Fruit fly (Drosophila melanogaster) Kc167 (cell line): ENCODE data around the gene Imp.

ENCODE experiments used
- Myc ChIP-seq: fragments of >200 bp; optimal IDR thresholded peaks from 2 replicates; lab custom pipeline; 2017; ENCODE audit warnings: missing external identifiers
- Sin3A ChIP-seq: fragments of >200 bp; optimal IDR thresholded peaks from 2 replicates; lab custom pipeline; 2018; ENCODE audit warnings: missing external identifiers
- h ChIP-seq: fragments of >200 bp; optimal IDR thresholded peaks from 3 replicates; lab custom pipeline; 2018; ENCODE audit warnings: missing external identifiers
- insv ChIP-seq: fragments of >200 bp; optimal IDR thresholded peaks from 3 replicates; lab custom pipeline; 2018; ENCODE audit warnings: missing external identifiers
- psq ChIP-seq: fragments of >200 bp; optimal IDR thresholded peaks from 2 replicates; lab custom pipeline; 2017; ENCODE audit warnings: missing external identifiers
- ttk ChIP-seq: sonication (Bioruptor generic); optimal IDR thresholded peaks from 2 replicates; lab custom pipeline; 2017; ENCODE audit warnings: missing external identifiers

DNA sequence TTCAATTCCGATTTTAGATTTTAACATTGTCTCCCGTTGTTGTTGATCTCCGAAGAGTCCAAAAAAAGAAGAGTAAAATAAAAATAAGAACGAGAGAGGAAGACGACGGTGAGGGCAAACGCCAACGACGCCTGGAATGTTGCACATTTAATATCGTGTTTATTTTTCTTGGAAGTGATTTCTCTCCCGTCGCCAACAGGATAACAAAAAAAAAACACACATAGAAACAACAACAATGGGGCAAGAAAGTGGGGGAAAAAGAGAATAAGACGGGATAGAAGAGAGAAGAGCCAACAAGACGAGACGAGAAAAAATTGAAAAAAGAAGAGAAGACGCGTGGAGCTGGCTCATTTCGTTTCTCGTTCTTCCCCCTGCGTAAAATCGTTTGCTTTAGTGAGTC lies 23.0 kb downstream of the Imp start:
- no peak for TF ChIP-seq Myc
- no peak for TF ChIP-seq Sin3A
- TF ChIP-seq h, result no peak
- no peak for TF ChIP-seq insv
- no peak for TF ChIP-seq ttk (lab: Kevin White, UChicago)
- no peak for TF ChIP-seq psq
